Fruit fly (Drosophila melanogaster) whole organism, adult: ENCODE measurements around the gene CG34283.

Experiments
- CG11617 ChIP-seq: fragments of 200-800 bp; sonication (Bioruptor generic); optimal IDR thresholded peaks from 2 replicates; lab custom pipeline; 2017; ENCODE audit warnings: mild to moderate bottlenecking, missing biosample characterization, missing genetic modification reagents, missing genetic modification characterization
- CG12768 ChIP-seq: fragments of 200-800 bp; sonication (Bioruptor generic); optimal IDR thresholded peaks from 2 replicates; lab custom pipeline; 2017; ENCODE audit warnings: missing biosample characterization, missing genetic modification characterization, mild to moderate bottlenecking, moderate library complexity, missing genetic modification reagents
- CG14711 ChIP-seq: fragments of 200-800 bp; sonication (Bioruptor generic); optimal IDR thresholded peaks from 2 replicates; lab custom pipeline; 2018; ENCODE audit warnings: missing biosample characterization, mild to moderate bottlenecking, missing genetic modification characterization, moderate library complexity
- CG5204 ChIP-seq: fragments of 200-800 bp; sonication (Bioruptor generic); optimal IDR thresholded peaks from 2 replicates; lab custom pipeline; 2016; ENCODE audit warnings: missing biosample characterization, missing genetic modification characterization
- Clk ChIP-seq: fragments of 200-800 bp; sonication (Bioruptor generic); optimal IDR thresholded peaks from 2 replicates; lab custom pipeline; 2017; ENCODE audit warnings: missing biosample characterization, missing genetic modification characterization
- Mnt ChIP-seq: fragments of 200-800 bp; sonication (Bioruptor generic); optimal IDR thresholded peaks from 2 replicates; lab custom pipeline; 2016; ENCODE audit warnings: missing biosample characterization, mild to moderate bottlenecking, missing genetic modification characterization
- bab1 ChIP-seq: fragments of 200-800 bp; sonication (Bioruptor generic); optimal IDR thresholded peaks from 3 replicates; lab custom pipeline; 2019; ENCODE audit warnings: missing biosample characterization, mild to moderate bottlenecking, missing genetic modification characterization, moderate library complexity
- cic ChIP-seq: fragments of 200-800 bp; sonication (Bioruptor generic); optimal IDR thresholded peaks from 2 replicates; lab custom pipeline; 2017; ENCODE audit warnings: missing biosample characterization, mild to moderate bottlenecking, missing genetic modification characterization, moderate library complexity
- kay ChIP-seq: fragments of 200-800 bp; sonication (Bioruptor generic); peaks from one replicate; lab custom pipeline; 2016; ENCODE audit warnings: missing biosample characterization, missing genetic modification characterization, borderline replicate concordance
- ovo ChIP-seq: fragments of 200-800 bp; sonication (Bioruptor generic); optimal IDR thresholded peaks from 2 replicates; lab custom pipeline; 2016; ENCODE audit warnings: missing biosample characterization, missing genetic modification characterization
- pad ChIP-seq: fragments of 200-800 bp; sonication (Bioruptor generic); optimal IDR thresholded peaks from 3 replicates; lab custom pipeline; 2017; ENCODE audit warnings: missing biosample characterization, missing genetic modification characterization, mild to moderate bottlenecking, moderate library complexity, missing genetic modification reagents
- toe ChIP-seq: fragments of 200-800 bp; sonication (Bioruptor generic); optimal IDR thresholded peaks from 2 replicates; lab custom pipeline; 2016; ENCODE audit warnings: missing biosample characterization, missing genetic modification characterization

DNA sequence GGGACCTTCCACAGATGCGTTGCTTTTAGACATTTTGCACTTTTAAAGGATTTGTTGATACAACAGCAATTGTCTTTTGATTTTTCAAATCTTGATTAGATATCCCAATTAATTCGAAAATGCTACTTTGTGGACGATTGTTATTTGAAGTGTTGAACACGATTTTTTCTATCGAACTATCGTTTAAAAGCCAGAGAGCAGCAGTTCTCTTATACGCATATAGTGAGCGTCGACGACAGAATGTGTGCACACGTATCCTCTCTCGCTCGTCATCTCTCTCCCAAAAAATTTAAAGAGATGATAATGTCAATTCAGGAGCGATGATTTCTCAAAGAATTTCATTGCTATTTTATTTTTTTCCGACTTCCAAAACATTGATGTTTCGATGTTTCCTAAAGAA lies at the start of gene CG34283:
- TF ChIP-seq kay (no peak), Clk (GFP tag; lab: Kevin White, UChicago) (no peak), CG11617 (GFP tag; lab: Kevin White, UChicago) (no peak), CG14711 (no peak), toe (GFP tag; lab: Kevin White, UChicago) (no peak), bab1 (GFP tag; lab: Kevin White, UChicago) (no peak), ovo (GFP tag; lab: Kevin White, UChicago) (no peak), CG5204 (GFP tag; lab: Kevin White, UChicago) (no peak), CG12768 (GFP tag; lab: Kevin White, UChicago) (no peak), cic (GFP tag; lab: Kevin White, UChicago) (no peak), Mnt (GFP tag; lab: Kevin White, UChicago) (no peak), pad (no peak)
